Fruit fly (Drosophila melanogaster) whole organism, embryonic: ENCODE measurements around the gene CG7565.

ENCODE experiments used
- ATbp ChIP-seq: fragments of 200-800 bp; sonication (Bioruptor generic); optimal IDR thresholded peaks from 2 replicates; lab custom pipeline; 2017; ENCODE audit warnings: missing biosample characterization, mild to moderate bottlenecking, missing genetic modification characterization, missing genetic modification reagents
- Asciz ChIP-seq: fragments of 200-800 bp; sonication (Bioruptor generic); optimal IDR thresholded peaks from 2 replicates; lab custom pipeline; 2017; ENCODE audit warnings: missing biosample characterization, mild to moderate bottlenecking, missing genetic modification characterization, missing genetic modification reagents
- Bdp1 ChIP-seq: fragments of 200-800 bp; sonication (Bioruptor generic); optimal IDR thresholded peaks from 3 replicates; lab custom pipeline; 2016; ENCODE audit warnings: missing biosample characterization, missing genetic modification characterization
- Blimp-1 ChIP-seq: fragments of 200-800 bp; sonication (Bioruptor generic); optimal IDR thresholded peaks from 3 replicates; lab custom pipeline; 2018; ENCODE audit warnings: missing biosample characterization, missing genetic modification characterization, mild to moderate bottlenecking, moderate library complexity, missing genetic modification reagents
- BtbVII ChIP-seq: fragments of 200-800 bp; sonication (Bioruptor generic); optimal IDR thresholded peaks from 3 replicates; lab custom pipeline; 2017; ENCODE audit warnings: missing biosample characterization, mild to moderate bottlenecking, missing genetic modification characterization
- CG1024 ChIP-seq: fragments of 200-800 bp; sonication (Bioruptor generic); IDR thresholded peaks from 2 replicates; pipeline ENCODE4 v1.3.6; 2022; ENCODE audit warnings: missing biosample characterization, missing genetic modification characterization
- CG11093 ChIP-seq: fragments of 200-800 bp; sonication (Bioruptor generic); IDR thresholded peaks from 3 replicates; pipeline ENCODE4 v1.3.6; 2022; ENCODE audit warnings: missing biosample characterization, missing genetic modification characterization
- CG12219 ChIP-seq: fragments of 200-800 bp; sonication (Bioruptor generic); optimal IDR thresholded peaks from 3 replicates; lab custom pipeline; 2018; ENCODE audit warnings: missing biosample characterization, mild to moderate bottlenecking, missing genetic modification characterization
- CG13287 ChIP-seq: fragments of 200-800 bp; sonication (Bioruptor generic); IDR thresholded peaks from 2 replicates; pipeline ENCODE4 v1.3.6; 2022; ENCODE audit warnings: missing biosample characterization, missing genetic modification characterization; ENCODE audit not compliant: partially characterized antibody
- CG1647 ChIP-seq: fragments of 200-800 bp; sonication (Bioruptor generic); optimal IDR thresholded peaks from 3 replicates; lab custom pipeline; 2016; ENCODE audit warnings: missing biosample characterization, missing genetic modification characterization
- CG16779 ChIP-seq: fragments of 200-800 bp; sonication (Bioruptor generic); IDR thresholded peaks from 2 replicates; pipeline ENCODE4 v1.3.6; 2022; ENCODE audit warnings: missing biosample characterization, missing genetic modification characterization
- CG2202 ChIP-seq: fragments of 200-800 bp; sonication (Bioruptor generic); optimal IDR thresholded peaks from 2 replicates; lab custom pipeline; 2018; ENCODE audit warnings: missing biosample characterization, mild to moderate bottlenecking, missing genetic modification characterization
- CG2875 ChIP-seq: fragments of 200-800 bp; sonication (Bioruptor generic); optimal IDR thresholded peaks from 2 replicates; lab custom pipeline; 2017; ENCODE audit warnings: missing biosample characterization, mild to moderate bottlenecking, missing genetic modification characterization, missing genetic modification reagents
- CG30403 ChIP-seq: fragments of 200-800 bp; sonication (Bioruptor generic); optimal IDR thresholded peaks from 3 replicates; lab custom pipeline; 2016; ENCODE audit warnings: missing biosample characterization, missing genetic modification characterization
- CG31224 ChIP-seq: fragments of 200-800 bp; sonication (Bioruptor generic); IDR thresholded peaks from 2 replicates; pipeline ENCODE4 v1.3.6; 2022; ENCODE audit warnings: missing biosample characterization, missing genetic modification characterization
- CG3847 ChIP-seq: fragments of 200-800 bp; sonication (Bioruptor generic); IDR thresholded peaks from 2 replicates; pipeline ENCODE4 v1.3.6; 2022; ENCODE audit warnings: missing biosample characterization, missing genetic modification characterization
- CG4328 ChIP-seq: fragments of 200-800 bp; sonication (Bioruptor generic); optimal IDR thresholded peaks from 3 replicates; lab custom pipeline; 2017; ENCODE audit warnings: missing biosample characterization, missing genetic modification reagents, missing genetic modification characterization
- CG4730 ChIP-seq: fragments of 200-800 bp; sonication (Bioruptor generic); IDR thresholded peaks from 2 replicates; pipeline ENCODE4 v1.3.6; 2022; ENCODE audit warnings: missing biosample characterization, missing genetic modification characterization
- CG4820 ChIP-seq: fragments of 200-800 bp; sonication (Bioruptor generic); optimal IDR thresholded peaks from 3 replicates; lab custom pipeline; 2016; ENCODE audit warnings: missing biosample characterization, missing genetic modification characterization
- CG5180 ChIP-seq: fragments of 200-800 bp; sonication (Bioruptor generic); optimal IDR thresholded peaks from 3 replicates; lab custom pipeline; 2017; ENCODE audit warnings: missing biosample characterization, missing genetic modification characterization, mild to moderate bottlenecking, moderate library complexity, missing genetic modification reagents
- CG6254 ChIP-seq: fragments of 200-800 bp; sonication (Bioruptor generic); optimal IDR thresholded peaks from 3 replicates; lab custom pipeline; 2017; ENCODE audit warnings: mild to moderate bottlenecking, missing biosample characterization, missing genetic modification reagents, missing genetic modification characterization
- D ChIP-seq, 2 experiments: fragments of 200-800 bp in 1 of 2; fragments of >200 bp in 1 of 2; sonication (Bioruptor generic) in 1 of 2; optimal IDR thresholded peaks; 2 replicates in 1 of 2; 3 replicates in 1 of 2; lab custom pipeline; 2017; ENCODE audit warnings: mild to moderate bottlenecking in 1 of 2, missing biosample characterization in 1 of 2, missing genetic modification characterization in 1 of 2, missing genetic modification reagents in 1 of 2
- Deaf1 ChIP-seq: fragments of 200-800 bp; optimal IDR thresholded peaks from 3 replicates; lab custom pipeline; 2019; ENCODE audit warnings: missing biosample characterization, mild to moderate bottlenecking, missing genetic modification characterization, moderate library complexity
- Doc2 ChIP-seq: fragments of 200-800 bp; sonication (Bioruptor generic); IDR thresholded peaks from 2 replicates; pipeline ENCODE4 v1.3.6; 2022; ENCODE audit warnings: missing biosample characterization, missing genetic modification characterization
- E2f2 ChIP-seq: fragments of 200-800 bp; sonication (Bioruptor generic); IDR thresholded peaks from 2 replicates; pipeline ENCODE4 v1.3.6; 2022; ENCODE audit warnings: missing biosample characterization, missing genetic modification characterization
- Eip74EF ChIP-seq, 2 experiments: fragments of 200-800 bp in 1 of 2; fragments of >200 bp in 1 of 2; sonication (Bioruptor generic) in 1 of 2; optimal IDR thresholded peaks; 2 replicates each; lab custom pipeline; 2017 to 2019; ENCODE audit warnings: missing biosample characterization in 2 of 2, missing genetic modification characterization in 2 of 2, mild to moderate bottlenecking in 1 of 2, moderate library complexity in 1 of 2
- Hr3 ChIP-seq: fragments of 200-800 bp; sonication (Bioruptor generic); optimal IDR thresholded peaks from 3 replicates; lab custom pipeline; 2016; ENCODE audit warnings: missing biosample characterization, missing genetic modification characterization
- MTF-1 ChIP-seq: fragments of 200-800 bp; sonication (Bioruptor generic); optimal IDR thresholded peaks from 2 replicates; lab custom pipeline; 2018; ENCODE audit warnings: missing biosample characterization, mild to moderate bottlenecking, missing genetic modification characterization, borderline replicate concordance
- Meics ChIP-seq: fragments of 200-800 bp; sonication (Bioruptor generic); optimal IDR thresholded peaks from 2 replicates; lab custom pipeline; 2017; ENCODE audit warnings: missing biosample characterization, mild to moderate bottlenecking, missing genetic modification characterization
- NK7.1 ChIP-seq: fragments of 200-800 bp; sonication (Bioruptor generic); optimal IDR thresholded peaks from 3 replicates; lab custom pipeline; 2016; ENCODE audit warnings: missing biosample characterization, missing genetic modification characterization
- PHDP ChIP-seq: fragments of 200-800 bp; sonication (Bioruptor generic); optimal IDR thresholded peaks from 3 replicates; lab custom pipeline; 2018; ENCODE audit warnings: missing biosample characterization, mild to moderate bottlenecking, missing genetic modification characterization, moderate library complexity
- Xbp1 ChIP-seq: fragments of 200-800 bp; sonication (Bioruptor generic); optimal IDR thresholded peaks from 3 replicates; lab custom pipeline; 2016; ENCODE audit warnings: missing biosample characterization, mild to moderate bottlenecking, missing genetic modification characterization
- YL-1 ChIP-seq: fragments of 200-800 bp; sonication (Bioruptor generic); optimal IDR thresholded peaks from 3 replicates; lab custom pipeline; 2017; ENCODE audit warnings: missing biosample characterization, mild to moderate bottlenecking, missing genetic modification characterization
- chif ChIP-seq, 2 experiments: fragments of 200-800 bp; sonication (Bioruptor generic); optimal IDR thresholded peaks; 3 replicates each; lab custom pipeline; 2016; ENCODE audit warnings: missing biosample characterization in 2 of 2, missing genetic modification characterization in 2 of 2
- ci ChIP-seq: fragments of 200-800 bp; sonication (Bioruptor generic); IDR thresholded peaks from 3 replicates; pipeline ENCODE4 v1.3.6; 2022; ENCODE audit warnings: missing biosample characterization, missing genetic modification characterization
- crc ChIP-seq: fragments of 200-800 bp; sonication (Bioruptor generic); optimal IDR thresholded peaks from 2 replicates; lab custom pipeline; 2016; ENCODE audit warnings: missing biosample characterization, missing genetic modification characterization
- emc ChIP-seq: fragments of 200-800 bp; sonication (Bioruptor generic); optimal IDR thresholded peaks from 2 replicates; lab custom pipeline; 2016; ENCODE audit warnings: missing biosample characterization, missing genetic modification characterization
- esg ChIP-seq: fragments of 200-800 bp; sonication (Bioruptor generic); conservative IDR thresholded peaks from 2 replicates; pipeline ENCODE4 v1.3.6; 2022; ENCODE audit warnings: missing biosample characterization, missing genetic modification characterization
- grn ChIP-seq: fragments of 200-800 bp; sonication (Bioruptor generic); optimal IDR thresholded peaks from 3 replicates; lab custom pipeline; 2017; ENCODE audit warnings: missing biosample characterization, missing genetic modification characterization
- kay ChIP-seq: fragments of 200-800 bp; sonication (Bioruptor generic); optimal IDR thresholded peaks from 2 replicates; lab custom pipeline; 2016; ENCODE audit warnings: missing biosample characterization, missing genetic modification characterization
- mam ChIP-seq: fragments of 200-800 bp; sonication (Bioruptor generic); optimal IDR thresholded peaks from 3 replicates; lab custom pipeline; 2016; ENCODE audit warnings: missing biosample characterization, missing genetic modification characterization
- otp ChIP-seq: fragments of 200-800 bp; sonication (Bioruptor generic); IDR thresholded peaks from 3 replicates; pipeline ENCODE4, ENCODE4 v1.3.6; 2022; ENCODE audit warnings: missing biosample characterization, missing genetic modification characterization
- pan ChIP-seq, 4 experiments: fragments of >200 bp in 3 of 4; fragments of 200-800 bp in 1 of 4; sonication (Bioruptor generic) in 1 of 4; optimal IDR thresholded peaks in 3 of 4; IDR thresholded peaks in 1 of 4; 2 replicates each; pipeline versions ENCODE4 v1.3.6 to Lab custom; 2017 to 2022; ENCODE audit warnings: missing biosample characterization in 2 of 4, missing genetic modification characterization in 2 of 4, mixed read lengths in 1 of 4
- pb ChIP-seq: fragments of 200-800 bp; sonication (Bioruptor generic); optimal IDR thresholded peaks from 3 replicates; lab custom pipeline; 2016; ENCODE audit warnings: missing biosample characterization, missing genetic modification characterization
- sug ChIP-seq: fragments of 200-800 bp; optimal IDR thresholded peaks from 2 replicates; lab custom pipeline; 2019; ENCODE audit warnings: missing biosample characterization, mild to moderate bottlenecking, missing genetic modification characterization, moderate library complexity
- tgo ChIP-seq: fragments of 200-800 bp; sonication (Bioruptor generic); IDR thresholded peaks from 3 replicates; pipeline ENCODE4 v1.3.6; 2022; ENCODE audit warnings: missing biosample characterization, missing genetic modification characterization
- tio ChIP-seq: fragments of 200-800 bp; sonication (Bioruptor generic); optimal IDR thresholded peaks from 2 replicates; lab custom pipeline; 2017; ENCODE audit warnings: missing biosample characterization, missing genetic modification characterization, inconsistent platforms
- unc-4 ChIP-seq: fragments of 200-800 bp; sonication (Bioruptor generic); IDR thresholded peaks from 2 replicates; pipeline ENCODE4 v1.3.6; 2022; ENCODE audit warnings: missing biosample characterization, missing genetic modification characterization; ENCODE audit not compliant: partially characterized antibody

Gene CG7565

dm6 chr3L:8058190-8058997 lies 33.2 kb downstream of the CG7565 start, which contains the start of gene bip1 (continued):
- TF ChIP-seq CG2202 (tag; lab: Kevin White, UChicago) (peak; percentile 39), CG6254 (peak; percentile 19), sug (tag; lab: Kevin White, UChicago) (peak; percentile 41), BtbVII (GFP tag; lab: Kevin White, UChicago) (no peak), D (optimal IDR thresholded peaks at IDR 0.05; lab: Kevin White, UChicago) (no peak), D (GFP tag; optimal IDR thresholded peaks at IDR 0.05; lab: Kevin White, UChicago) (peak; percentile 20), CG1024 (GFP tag; lab: Robert Waterston, UW) (no peak), CG16779 (GFP tag; lab: Robert Waterston, UW) (no peak), Meics (GFP tag; lab: Kevin White, UChicago) (peak; percentile 28), Eip74EF (GFP tag; optimal IDR thresholded peaks at IDR 0.05; lab: Kevin White, UChicago) (no peak), CG12219 (GFP tag; lab: Kevin White, UChicago) (no peak), Doc2 (no peak), PHDP (no peak), unc-4 (no peak), chif (GFP tag; optimal IDR thresholded peaks at IDR 0.05; lab: Kevin White, UChicago) (no peak), ci (GFP tag; lab: Robert Waterston, UW) (0 out of 3 replicates have a peak, but pooled peaks have one; percentile 4), otp (GFP tag; lab: Robert Waterston, UW) (no peak), pb (GFP tag; lab: Kevin White, UChicago) (no peak), MTF-1 (peak; percentile 30), Bdp1 (GFP tag; lab: Kevin White, UChicago) (no peak), Asciz (GFP tag; lab: Kevin White, UChicago) (no peak), YL-1 (GFP tag; lab: Kevin White, UChicago) (no peak), E2f2 (GFP tag; lab: Robert Waterston, UW) (peak; percentile 30; the same call in 1 of the 2 replicates), CG11093 (GFP tag; lab: Robert Waterston, UW) (no peak), grn (GFP tag; lab: Kevin White, UChicago) (peak; percentile 84), CG3847 (no peak), NK7.1 (GFP tag; lab: Kevin White, UChicago) (no peak), Xbp1 (no peak), CG2875 (GFP tag; lab: Kevin White, UChicago) (peak; percentile 56), kay (GFP tag; lab: Kevin White, UChicago) (no peak), CG30403 (GFP tag; lab: Kevin White, UChicago) (peak; percentile 5), Deaf1 (tag; lab: Kevin White, UChicago) (peak; percentile 35), CG13287 (GFP tag; lab: Robert Waterston, UW) (peak; percentile 37; the same call in 1 of the 2 replicates), Hr3 (no peak), emc (GFP tag; lab: Kevin White, UChicago) (no peak), CG4820 (no peak), tgo (GFP tag; lab: Robert Waterston, UW) (no peak), Blimp-1 (GFP tag; lab: Kevin White, UChicago) (peak; percentile 49), CG1647 (GFP tag; lab: Kevin White, UChicago) (no peak), CG5180 (GFP tag; lab: Kevin White, UChicago) (no peak), mam (no peak), tio (GFP tag; lab: Kevin White, UChicago) (no peak), CG4328 (peak; percentile 35), ATbp (GFP tag; lab: Kevin White, UChicago) (peak; percentile 60), crc (GFP tag; lab: Kevin White, UChicago) (no peak), esg (GFP tag; lab: Robert Waterston, UW) (no peak), CG4730 (GFP tag; lab: Robert Waterston, UW) (no peak), CG31224 (GFP tag; lab: Robert Waterston, UW) (no peak), pan (optimal IDR thresholded peaks at IDR 0.05; lab: Kevin White, UChicago) (no peak), pan (GFP tag; optimal IDR thresholded peaks at IDR 0.05 in 1 of 2, IDR thresholded peaks at IDR 0.05 in 1 of 2) (peak in 1 of 2 experiments; percentile 18)
